Fruit fly (Drosophila melanogaster) S2 (cell line): ENCODE data around the gene CG4318.

Source experiments
- CG8478 ChIP-seq: fragments of >200 bp; optimal IDR thresholded peaks from 2 replicates; lab custom pipeline; 2018
- CTCF ChIP-seq, 2 experiments: fragments of >200 bp; optimal IDR thresholded peaks; 2 replicates each; lab custom pipeline; 2018

dm6 chrX:13191783-13192182 lies 37.1 kb upstream of the CG4318 start, which contains the start of gene CG12723:
- TF ChIP-seq CTCF (optimal IDR thresholded peaks at IDR 0.05; lab: Kevin White, UChicago) = no peak
- no peak for TF ChIP-seq CG8478 (lab: Kevin White, UChicago)
